Fruit fly (Drosophila melanogaster): ENCODE measurements around the gene bcn92.

The bcn92 gene

DNA sequence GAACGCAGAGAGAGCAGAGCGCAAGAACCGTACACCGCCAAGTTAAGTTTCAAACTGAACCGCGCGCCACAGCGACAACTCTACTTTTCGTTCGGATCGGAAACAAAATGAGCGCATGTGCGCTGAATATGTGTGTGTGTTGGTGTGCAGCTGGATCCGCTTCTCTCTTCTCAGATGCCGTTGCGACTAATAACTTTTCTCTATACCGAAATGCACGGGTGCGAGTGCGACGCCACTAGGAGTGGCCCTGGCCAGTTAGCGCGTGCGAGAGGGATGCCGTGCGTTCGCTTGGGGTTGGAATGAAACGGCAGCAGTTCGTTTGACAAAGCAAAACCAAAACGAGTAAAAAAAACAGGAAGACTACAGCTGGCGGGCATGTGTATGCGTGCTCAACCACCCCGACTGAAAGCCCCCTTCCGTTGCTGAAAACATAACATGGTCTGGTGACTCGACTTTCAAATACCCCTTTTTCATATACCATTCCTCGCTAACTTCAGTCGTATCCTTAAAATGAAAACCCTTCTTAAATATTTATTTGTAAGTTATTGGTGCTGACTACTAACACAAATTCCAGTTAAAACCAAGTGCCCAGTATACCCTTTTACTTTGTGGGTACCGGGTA, 12.5 kb downstream of the bcn92 start (continued):
- TF ChIP-seq mirr (GFP tag; optimal IDR thresholded peaks at IDR 0.05) (peak; percentile 100), Poxn (GFP tag; IDR thresholded peaks at IDR 0.05) (peak; percentile 99), CG13123 (GFP tag; optimal IDR thresholded peaks at IDR 0.05) (peak; percentile 99), corto (GFP tag; optimal IDR thresholded peaks at IDR 0.05) (peak; percentile 99), Hr39 (optimal IDR thresholded peaks at IDR 0.05) (no peak), insv (GFP tag; optimal IDR thresholded peaks at IDR 0.05) (peak; percentile 71 to 87), Ada2b (GFP tag; IDR thresholded peaks at IDR 0.05) (peak; percentile 100), CG6654 (GFP tag; optimal IDR thresholded peaks at IDR 0.05) (peak; percentile 97), CG7357 (GFP tag; IDR thresholded peaks at IDR 0.05) (peak; percentile 99), Dfd (GFP tag; optimal IDR thresholded peaks at IDR 0.05) (peak in 1 of 2 experiments; percentile 59), cg (GFP tag; optimal IDR thresholded peaks at IDR 0.05) (peak; percentile 93), Oli (tag; optimal IDR thresholded peaks at IDR 0.05) (peak; percentile 100), CG4328 (GFP tag; optimal IDR thresholded peaks at IDR 0.05) (peak; percentile 98), zen (tag; optimal IDR thresholded peaks at IDR 0.05) (peak; percentile 100), ssp (GFP tag; IDR thresholded peaks at IDR 0.05) (peak; percentile 97), CG6765 (GFP tag; optimal IDR thresholded peaks at IDR 0.05) (peak; percentile 97), ems (GFP tag; optimal IDR thresholded peaks at IDR 0.05) (peak; percentile 100), wor (GFP tag; IDR thresholded peaks at IDR 0.05) (peak; percentile 100), CG12299 (tag; optimal IDR thresholded peaks at IDR 0.05) (peak; percentile 100), CG12744 (GFP tag; optimal IDR thresholded peaks at IDR 0.05) (peak; percentile 100), Sox102F (GFP tag; optimal IDR thresholded peaks at IDR 0.05) (peak; percentile 100), CG12236 (GFP tag; optimal IDR thresholded peaks at IDR 0.05) (peak; percentile 100), Atf6 (GFP tag; IDR thresholded peaks at IDR 0.05) (peak; percentile 100), CG17359 (tag; optimal IDR thresholded peaks at IDR 0.05) (peak; percentile 100), Hmx (GFP tag; optimal IDR thresholded peaks at IDR 0.05) (peak; percentile 98), CG11560 (tag; IDR thresholded peaks at IDR 0.05) (peak; percentile 96), GATAe (GFP tag; conservative IDR thresholded peaks at IDR 0.05) (peak; percentile 100), row (GFP tag; IDR thresholded peaks at IDR 0.05) (peak; percentile 100), CG11723 (GFP tag; optimal IDR thresholded peaks at IDR 0.05) (peak; percentile 100), CG11695 (GFP tag; IDR thresholded peaks at IDR 0.05) (peak; percentile 100), Mes4 (GFP tag; optimal IDR thresholded peaks at IDR 0.05) (peak; percentile 100), CG12071 (GFP tag; optimal IDR thresholded peaks at IDR 0.05) (peak; percentile 100), CG8089 (GFP tag; optimal IDR thresholded peaks at IDR 0.05) (peak; percentile 100), CG13296 (GFP tag; optimal IDR thresholded peaks at IDR 0.05) (peak; percentile 100), Kr (GFP tag; optimal IDR thresholded peaks at IDR 0.05) (peak; percentile 99), CG1603 (tag; optimal IDR thresholded peaks at IDR 0.05) (peak; percentile 100), fd96Cb (tag; optimal IDR thresholded peaks at IDR 0.05) (peak; percentile 100), onecut (GFP tag; IDR thresholded peaks at IDR 0.05) (peak; percentile 99), Fer2 (tag; optimal IDR thresholded peaks at IDR 0.05) (peak; percentile 100), Mrtf (GFP tag; IDR thresholded peaks at IDR 0.05) (peak; percentile 100), CG8281 (tag; optimal IDR thresholded peaks at IDR 0.05) (peak; percentile 97), E2f1 (GFP tag; IDR thresholded peaks at IDR 0.05) (peak; percentile 100), CG3163 (GFP tag; optimal IDR thresholded peaks at IDR 0.05) (peak; percentile 96), HmgD (GFP tag; optimal IDR thresholded peaks at IDR 0.05) (peak; percentile 100), CG10543 (GFP tag; optimal IDR thresholded peaks at IDR 0.05) (peak; percentile 96), her (GFP tag; optimal IDR thresholded peaks at IDR 0.05) (peak; percentile 98), MBD-R2 (GFP tag; IDR thresholded peaks at IDR 0.05) (peak; percentile 100), B-H1 (GFP tag; IDR thresholded peaks at IDR 0.05) (peak; percentile 100), sr (GFP tag; IDR thresholded peaks at IDR 0.05) (peak; percentile 100), Nf-YA (GFP tag; IDR thresholded peaks at IDR 0.05) (peak; percentile 100), CG13424 (tag; optimal IDR thresholded peaks at IDR 0.05) (peak; percentile 100)

All from whole organism, embryonic.